Worm (Caenorhabditis elegans): ENCODE measurements around the gene srt-68.
A peak's percentile ranks its signal among the peaks of the same experiment; 100 is the strongest.

The srt-68 gene

ce11 chrV:5272619-5273074 lies 20.7 kb upstream of the srt-68 start:
- TF ChIP-seq ztf-11 (tag; optimal IDR thresholded peaks at IDR 0.05) (no peak), efl-1 (optimal IDR thresholded peaks at IDR 0.05) (peak in 1 of 2 experiments; percentile 7), efl-1 (GFP tag; optimal IDR thresholded peaks at IDR 0.05 in 1 of 2) (peak in 1 of 2 experiments; percentile 91), elt-2 (tag; optimal IDR thresholded peaks at IDR 0.05) (no peak), C04F5.9 (tag; optimal IDR thresholded peaks at IDR 0.05) (no peak), lsy-2 (tag; optimal IDR thresholded peaks at IDR 0.05) (peak; percentile 1 to 4), nhr-90 (tag; optimal IDR thresholded peaks at IDR 0.05; ENCODE audit: poor library complexity) (peak; percentile 45), zip-4 (GFP tag; optimal IDR thresholded peaks at IDR 0.05) (no peak), unc-86 (tag; optimal IDR thresholded peaks at IDR 0.05) (no peak), dsc-1 (tag; optimal IDR thresholded peaks at IDR 0.05) (peak; percentile 8), hlh-4 (tag; optimal IDR thresholded peaks at IDR 0.05) (no peak), skn-1 (tag; optimal IDR thresholded peaks at IDR 0.05) (peak; percentile 18), lir-3 (tag; optimal IDR thresholded peaks at IDR 0.05; ENCODE audit: poor library complexity) (peak; percentile 9), nhr-71 (tag; optimal IDR thresholded peaks at IDR 0.05) (peak; percentile 81), lin-35 (GFP tag; optimal IDR thresholded peaks at IDR 0.05) (peak in 1 of 2 experiments; percentile 40), ztf-4 (tag; optimal IDR thresholded peaks at IDR 0.05) (peak; percentile 39), snpc-4 (tag; optimal IDR thresholded peaks at IDR 0.05) (no peak), elt-3 (tag; optimal IDR thresholded peaks at IDR 0.05) (peak in 5 of 6 experiments; percentile 42 to 71 (median 64)), fkh-10 (GFP tag; optimal IDR thresholded peaks at IDR 0.05) (peak; percentile 12), snu-23 (GFP tag; optimal IDR thresholded peaks at IDR 0.05) (peak; percentile 74), ceh-82 (tag; optimal IDR thresholded peaks at IDR 0.05) (peak in 1 of 3 experiments; percentile 20), blmp-1 (tag; optimal IDR thresholded peaks at IDR 0.05) (peak; percentile 9), nhr-20 (tag; optimal IDR thresholded peaks at IDR 0.05) (peak; percentile 96), vab-15 (tag; optimal IDR thresholded peaks at IDR 0.05) (no peak), nhr-19 (GFP tag; conservative IDR thresholded peaks at IDR 0.05) (peak; percentile 85), aly-2 (tag; optimal IDR thresholded peaks at IDR 0.05) (no peak), nhr-47 (tag; optimal IDR thresholded peaks at IDR 0.05) (peak; percentile 50), mdl-1 (tag; optimal IDR thresholded peaks at IDR 0.05) (peak in 1 of 2 experiments; percentile 44), unc-130 (tag; optimal IDR thresholded peaks at IDR 0.05) (peak; percentile 72), ceh-88 (GFP tag; IDR thresholded peaks at IDR 0.05) (no peak), rnt-1 (tag; optimal IDR thresholded peaks at IDR 0.05) (no peak), sptf-1 (tag; optimal IDR thresholded peaks at IDR 0.05) (no peak), ets-5 (GFP tag; IDR thresholded peaks at IDR 0.05) (no peak), tbx-2 (tag; optimal IDR thresholded peaks at IDR 0.05) (peak; percentile 20), nhr-11 (tag; optimal IDR thresholded peaks at IDR 0.05) (peak; percentile 17), C16A3.4 (tag; optimal IDR thresholded peaks at IDR 0.05) (peak; percentile 43), grh-1 (GFP tag; IDR thresholded peaks at IDR 0.05) (peak; percentile 84), lin-14 (GFP tag; optimal IDR thresholded peaks at IDR 0.05) (peak; percentile 82), swsn-7 (tag; optimal IDR thresholded peaks at IDR 0.05) (peak; percentile 23), xbp-1 (tag; optimal IDR thresholded peaks at IDR 0.05) (peak; percentile 36), nhr-85 (tag) (peak; percentile 95)

DNA sequence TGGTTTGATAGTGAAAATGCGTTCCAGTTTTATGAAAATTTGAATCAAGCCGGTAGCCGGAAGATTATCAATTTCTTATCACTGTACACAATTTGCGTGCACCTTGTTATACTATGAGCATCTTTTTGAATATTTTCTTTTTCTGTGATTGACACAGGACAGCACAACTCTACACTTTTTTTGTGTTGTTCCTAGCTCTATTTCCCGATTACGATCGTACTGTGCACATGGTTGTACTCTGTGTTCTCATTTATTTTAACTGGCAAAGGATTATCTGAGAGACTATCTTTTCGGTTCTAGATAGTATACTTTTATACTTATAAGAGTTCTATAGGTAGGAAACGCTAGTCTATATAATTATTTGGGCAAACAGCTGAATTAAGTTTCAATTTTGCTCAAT lies 20.1 kb upstream of the srt-68 start:
- no peak for TF ChIP-seq pqm-1 (tag; optimal IDR thresholded peaks at IDR 0.05)
- no peak for TF ChIP-seq nhr-77 (tag; optimal IDR thresholded peaks at IDR 0.05)
- TF ChIP-seq efl-1 (optimal IDR thresholded peaks at IDR 0.05) = no peak
- TF ChIP-seq efl-1 (GFP tag; optimal IDR thresholded peaks at IDR 0.05 in 1 of 2) = no peak
- TF ChIP-seq elt-2 (tag; optimal IDR thresholded peaks at IDR 0.05) = no peak
- TF ChIP-seq alr-1 (tag; optimal IDR thresholded peaks at IDR 0.05; ENCODE audit: borderline replicate concordance) = no peak
- TF ChIP-seq aha-1 (tag; optimal IDR thresholded peaks at IDR 0.05) = no peak
- no peak for TF ChIP-seq vab-15 (tag; optimal IDR thresholded peaks at IDR 0.05)
- no peak for TF ChIP-seq lin-14 (GFP tag; optimal IDR thresholded peaks at IDR 0.05)
- TF ChIP-seq tlp-1 (tag; optimal IDR thresholded peaks at IDR 0.05) = no peak
- TF ChIP-seq mab-9 (GFP tag; IDR thresholded peaks at IDR 0.05) = no peak
- TF ChIP-seq sox-4 (tag; optimal IDR thresholded peaks at IDR 0.05) = no peak
- TF ChIP-seq aly-2 (tag; optimal IDR thresholded peaks at IDR 0.05) = no peak
- no peak for TF ChIP-seq nhr-90 (tag; optimal IDR thresholded peaks at IDR 0.05; ENCODE audit: poor library complexity)
- no peak for TF ChIP-seq fkh-8 (tag; optimal IDR thresholded peaks at IDR 0.05)
- TF ChIP-seq ceh-82 (tag; optimal IDR thresholded peaks at IDR 0.05) = no peak

All from whole organism, L1 larva.